Worm (Caenorhabditis elegans): ENCODE measurements around the gene F18A1.1.

The F18A1.1 gene

DNA sequence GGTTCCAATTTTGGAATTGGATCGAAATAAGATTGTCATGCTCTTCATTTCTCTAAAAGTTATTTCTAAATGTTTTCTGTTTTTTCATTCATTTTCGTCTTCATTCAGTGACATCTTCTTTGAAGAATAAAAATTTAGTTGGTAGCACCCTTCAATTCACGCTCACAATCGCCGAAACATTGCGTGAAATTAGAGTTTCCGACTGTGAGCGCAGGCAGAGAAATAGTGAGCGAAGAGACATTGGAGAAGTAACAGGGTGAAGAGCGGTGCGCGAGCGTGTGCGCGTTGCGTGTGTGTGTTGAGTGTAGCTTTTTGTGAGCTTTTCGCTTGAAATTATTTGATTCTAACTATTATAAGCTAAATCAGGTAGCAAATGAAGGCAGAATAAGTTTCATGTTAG, 15.3 kb upstream of the F18A1.1 start (continued):
- TF ChIP-seq lin-11 (tag; optimal IDR thresholded peaks at IDR 0.05) (peak; percentile 42), nhr-12 (tag; optimal IDR thresholded peaks at IDR 0.05) (no peak), ZK546.5 (tag; optimal IDR thresholded peaks at IDR 0.05) (no peak), unc-62 (GFP tag; optimal IDR thresholded peaks at IDR 0.05) (no peak), lsy-2 (tag; optimal IDR thresholded peaks at IDR 0.05) (peak in 1 of 2 experiments; percentile 44), crh-2 (tag; optimal IDR thresholded peaks at IDR 0.05) (peak; percentile 10), C34F6.9 (tag; optimal IDR thresholded peaks at IDR 0.05) (peak; percentile 74), mbf-1 (tag; optimal IDR thresholded peaks at IDR 0.05) (no peak), fos-1 (tag; optimal IDR thresholded peaks at IDR 0.05) (peak; percentile 38), ztf-4 (tag; optimal IDR thresholded peaks at IDR 0.05) (no peak), nhr-77 (tag; optimal IDR thresholded peaks at IDR 0.05) (no peak), blmp-1 (tag; optimal IDR thresholded peaks at IDR 0.05; ENCODE audit: insufficient read depth) (no peak), Y55F3AM.14 (GFP tag; optimal IDR thresholded peaks at IDR 0.05) (no peak), unc-55 (GFP tag; optimal IDR thresholded peaks at IDR 0.05) (peak; percentile 66), nhr-10 (tag; optimal IDR thresholded peaks at IDR 0.05) (no peak), nhr-25 (tag; optimal IDR thresholded peaks at IDR 0.05) (peak; percentile 32)

DNA sequence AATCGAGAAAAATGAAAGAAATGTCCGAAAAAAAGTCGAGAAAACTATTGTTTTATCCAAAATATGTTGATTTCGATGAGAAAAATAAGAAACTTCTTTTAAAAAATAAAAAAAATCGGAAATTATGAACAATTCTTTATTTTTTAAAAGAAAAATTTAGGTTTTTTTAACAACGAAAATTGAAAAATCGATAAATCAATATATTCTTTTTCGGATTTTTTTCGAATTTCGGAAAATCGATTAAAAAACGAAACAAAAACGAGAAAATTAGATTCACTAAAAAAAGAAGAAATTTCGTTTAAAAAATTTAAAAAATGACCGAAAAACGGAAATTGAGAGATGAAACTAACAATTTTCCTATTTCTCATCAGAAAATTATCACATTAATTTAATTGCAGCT, 14.7 kb upstream of the F18A1.1 start:
- TF ChIP-seq skn-1 (tag; optimal IDR thresholded peaks at IDR 0.05) (no peak), blmp-1 (tag; optimal IDR thresholded peaks at IDR 0.05; ENCODE audit: insufficient read depth) (no peak), C34F6.9 (tag; optimal IDR thresholded peaks at IDR 0.05) (no peak), aly-2 (tag; optimal IDR thresholded peaks at IDR 0.05) (no peak), ztf-4 (tag; optimal IDR thresholded peaks at IDR 0.05) (no peak), lin-39 (tag; optimal IDR thresholded peaks at IDR 0.05) (no peak), nhr-12 (tag; optimal IDR thresholded peaks at IDR 0.05) (no peak), fos-1 (tag; optimal IDR thresholded peaks at IDR 0.05) (no peak), nhr-129 (tag; optimal IDR thresholded peaks at IDR 0.05) (no peak), lin-11 (tag; optimal IDR thresholded peaks at IDR 0.05) (no peak), nhr-11 (tag; optimal IDR thresholded peaks at IDR 0.05) (no peak), mdl-1 (tag; optimal IDR thresholded peaks at IDR 0.05) (no peak), snpc-4 (tag; optimal IDR thresholded peaks at IDR 0.05) (no peak), alr-1 (tag; optimal IDR thresholded peaks at IDR 0.05) (no peak), nhr-6 (tag; optimal IDR thresholded peaks at IDR 0.05) (no peak), mbf-1 (tag; optimal IDR thresholded peaks at IDR 0.05) (no peak), mab-5 (tag; optimal IDR thresholded peaks at IDR 0.05) (no peak), ztf-11 (tag; optimal IDR thresholded peaks at IDR 0.05) (no peak), lsy-2 (tag; optimal IDR thresholded peaks at IDR 0.05) (no peak)

DNA sequence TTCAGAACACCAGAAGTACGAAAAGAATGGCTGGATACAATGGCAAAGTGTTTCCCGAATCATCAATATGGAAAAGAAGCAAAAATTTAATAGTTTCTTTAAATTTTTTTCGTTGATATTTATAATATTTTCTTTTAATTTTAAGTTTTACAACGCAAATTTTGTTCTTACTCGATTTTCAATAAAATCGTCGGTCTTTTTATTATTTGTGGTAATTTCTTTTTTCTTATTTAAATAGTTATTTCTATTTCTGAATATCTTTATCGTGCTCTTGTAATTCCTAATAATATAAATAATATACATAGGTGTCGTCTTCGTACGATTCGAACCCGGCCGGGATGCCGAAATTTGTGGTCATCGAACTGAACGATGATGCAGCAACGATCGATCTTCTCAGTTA, 13.0 kb upstream of the F18A1.1 start, which contains the start of gene lir-1:
TSS of gene lir-1 (plus strand) at position 301 of the 400 bp plus-strand sequence.
- TF ChIP-seq nhr-23 (tag; optimal IDR thresholded peaks at IDR 0.05), result no peak
- TF ChIP-seq mbf-1 (tag; optimal IDR thresholded peaks at IDR 0.05), result no peak
- no peak for TF ChIP-seq fos-1 (tag; optimal IDR thresholded peaks at IDR 0.05)
- TF ChIP-seq alr-1 (tag; optimal IDR thresholded peaks at IDR 0.05), result no peak
- no peak for TF ChIP-seq ama-1 (optimal IDR thresholded peaks at IDR 0.05)
- TF ChIP-seq nhr-237 (tag; optimal IDR thresholded peaks at IDR 0.05), result no peak
- TF ChIP-seq nhr-129 (tag; optimal IDR thresholded peaks at IDR 0.05), result no peak
- TF ChIP-seq zag-1 (tag; optimal IDR thresholded peaks at IDR 0.05), result no peak
- no peak for TF ChIP-seq lin-11 (tag; optimal IDR thresholded peaks at IDR 0.05)
- TF ChIP-seq aly-2 (tag; optimal IDR thresholded peaks at IDR 0.05), result no peak
- TF ChIP-seq nhr-10 (tag; optimal IDR thresholded peaks at IDR 0.05), result no peak
- TF ChIP-seq Y55F3AM.14 (GFP tag; optimal IDR thresholded peaks at IDR 0.05), result no peak
- no peak for TF ChIP-seq elt-1 (tag; optimal IDR thresholded peaks at IDR 0.05)
- no peak for TF ChIP-seq unc-55 (GFP tag; optimal IDR thresholded peaks at IDR 0.05)
- no peak for TF ChIP-seq mab-5 (tag; optimal IDR thresholded peaks at IDR 0.05)
- TF ChIP-seq nhr-11 (tag; optimal IDR thresholded peaks at IDR 0.05), result no peak
- TF ChIP-seq peb-1 (tag; optimal IDR thresholded peaks at IDR 0.05), result no peak

DNA sequence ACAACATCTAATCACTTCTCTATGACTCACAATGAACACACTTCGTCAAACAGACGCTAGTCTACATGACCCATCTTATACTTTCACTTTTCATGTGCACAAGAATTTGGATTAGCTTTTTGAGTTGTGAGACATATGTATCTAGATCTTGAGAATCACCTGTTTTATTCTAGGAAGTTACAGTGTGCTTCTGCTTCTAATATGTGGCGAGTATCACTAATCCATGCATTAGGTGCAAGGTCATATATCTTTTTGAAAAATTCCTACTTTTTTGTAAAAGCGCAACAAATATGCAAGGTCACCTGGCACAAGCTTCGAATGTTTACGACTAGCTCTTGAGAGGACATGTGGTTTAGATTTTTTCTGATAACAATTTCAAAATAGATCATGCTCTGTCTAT, 8.9 kb upstream of the F18A1.1 start:
- TF ChIP-seq egl-27 (tag; optimal IDR thresholded peaks at IDR 0.05), result no peak
- no peak for TF ChIP-seq nhr-12 (tag; optimal IDR thresholded peaks at IDR 0.05)
- TF ChIP-seq unc-55 (GFP tag; optimal IDR thresholded peaks at IDR 0.05), result no peak
- no peak for TF ChIP-seq mbf-1 (tag; optimal IDR thresholded peaks at IDR 0.05)
- no peak for TF ChIP-seq elt-1 (tag; optimal IDR thresholded peaks at IDR 0.05)
- TF ChIP-seq C34F6.9 (tag; optimal IDR thresholded peaks at IDR 0.05), result no peak
- no peak for TF ChIP-seq mdl-1 (tag; optimal IDR thresholded peaks at IDR 0.05)
- no peak for TF ChIP-seq skn-1 (tag; optimal IDR thresholded peaks at IDR 0.05)
- TF ChIP-seq F13H6.1 (tag; optimal IDR thresholded peaks at IDR 0.05), result no peak
- TF ChIP-seq fos-1 (tag; optimal IDR thresholded peaks at IDR 0.05), result no peak
- TF ChIP-seq gmeb-1 (tag; optimal IDR thresholded peaks at IDR 0.05), result no peak
